Fruit fly (Drosophila melanogaster) whole organism, embryonic: Measurements from ENCODE around the gene Sfp77F.

Experiments
- ATbp ChIP-seq: fragments of 200-800 bp; sonication (Bioruptor generic); optimal IDR thresholded peaks from 2 replicates; lab custom pipeline; 2017; ENCODE audit warnings: missing biosample characterization, mild to moderate bottlenecking, missing genetic modification characterization, missing genetic modification reagents
- Asciz ChIP-seq: fragments of 200-800 bp; sonication (Bioruptor generic); optimal IDR thresholded peaks from 2 replicates; lab custom pipeline; 2017; ENCODE audit warnings: missing biosample characterization, mild to moderate bottlenecking, missing genetic modification characterization, missing genetic modification reagents
- CG10366 ChIP-seq: fragments of 200-800 bp; sonication (Bioruptor generic); IDR thresholded peaks from 2 replicates; pipeline ENCODE4 v1.3.6; 2022; ENCODE audit warnings: missing biosample characterization, missing genetic modification characterization
- CG11723 ChIP-seq: fragments of 200-800 bp; sonication (Bioruptor generic); optimal IDR thresholded peaks from 2 replicates; lab custom pipeline; 2017; ENCODE audit warnings: missing biosample characterization, mild to moderate bottlenecking, missing genetic modification characterization
- CG12391 ChIP-seq: fragments of 200-800 bp; sonication (Bioruptor generic); optimal IDR thresholded peaks from 3 replicates; lab custom pipeline; 2018; ENCODE audit warnings: missing biosample characterization, mild to moderate bottlenecking, missing genetic modification characterization, moderate library complexity
- CG14050 ChIP-seq: fragments of 200-800 bp; sonication (Bioruptor generic); IDR thresholded peaks from 3 replicates; pipeline ENCODE4 v1.3.6; 2022; ENCODE audit warnings: missing biosample characterization, missing genetic modification characterization
- CG14860 ChIP-seq: fragments of 200-800 bp; sonication (Bioruptor generic); IDR thresholded peaks from 3 replicates; pipeline ENCODE4 v1.3.6; 2022; ENCODE audit warnings: missing biosample characterization, missing genetic modification characterization; ENCODE audit not compliant: partially characterized antibody
- CG15269 ChIP-seq: fragments of 200-800 bp; sonication (Bioruptor generic); optimal IDR thresholded peaks from 2 replicates; lab custom pipeline; 2018; ENCODE audit warnings: missing biosample characterization, mild to moderate bottlenecking, missing genetic modification characterization, moderate library complexity
- CG1529 ChIP-seq: fragments of 200-800 bp; sonication (Bioruptor generic); optimal IDR thresholded peaks from 3 replicates; lab custom pipeline; 2018; ENCODE audit warnings: missing biosample characterization, missing genetic modification characterization
- CG15601 ChIP-seq: fragments of 200-800 bp; sonication (Bioruptor generic); optimal IDR thresholded peaks from 3 replicates; lab custom pipeline; 2019; ENCODE audit warnings: missing biosample characterization, mild to moderate bottlenecking, missing genetic modification characterization, moderate library complexity
- CG17359 ChIP-seq: fragments of 200-800 bp; sonication (Bioruptor generic); optimal IDR thresholded peaks from 3 replicates; lab custom pipeline; 2018; ENCODE audit warnings: missing biosample characterization, mild to moderate bottlenecking, missing genetic modification characterization, moderate library complexity
- CG17385 ChIP-seq: fragments of 200-800 bp; sonication (Bioruptor generic); optimal IDR thresholded peaks from 3 replicates; lab custom pipeline; 2018; ENCODE audit warnings: missing biosample characterization, mild to moderate bottlenecking, missing genetic modification characterization
- CG17802 ChIP-seq: fragments of 200-800 bp; sonication (Bioruptor generic); optimal IDR thresholded peaks from 2 replicates; lab custom pipeline; 2018; ENCODE audit warnings: missing biosample characterization, mild to moderate bottlenecking, missing genetic modification characterization, moderate library complexity
- CG33557 ChIP-seq: fragments of 200-800 bp; sonication (Bioruptor generic); optimal IDR thresholded peaks from 2 replicates; lab custom pipeline; 2019; ENCODE audit warnings: missing biosample characterization, mild to moderate bottlenecking, missing genetic modification characterization, moderate library complexity
- CG3407 ChIP-seq: fragments of 200-800 bp; sonication (Bioruptor generic); optimal IDR thresholded peaks from 2 replicates; lab custom pipeline; 2018; ENCODE audit warnings: missing biosample characterization, mild to moderate bottlenecking, missing genetic modification characterization
- CG4854 ChIP-seq: fragments of 200-800 bp; sonication (Bioruptor generic); optimal IDR thresholded peaks from 2 replicates; lab custom pipeline; 2016; ENCODE audit warnings: missing biosample characterization, missing genetic modification characterization, inconsistent platforms
- CG6654 ChIP-seq: fragments of 200-800 bp; sonication (Bioruptor generic); optimal IDR thresholded peaks from 2 replicates; lab custom pipeline; 2017; ENCODE audit warnings: missing biosample characterization, mild to moderate bottlenecking, missing genetic modification characterization
- CG6813 ChIP-seq: fragments of 200-800 bp; sonication (Bioruptor generic); optimal IDR thresholded peaks from 2 replicates; lab custom pipeline; 2017; ENCODE audit warnings: missing biosample characterization, missing genetic modification characterization, mild to moderate bottlenecking, moderate library complexity, missing genetic modification reagents
- CG7745 ChIP-seq: fragments of 200-800 bp; sonication (Bioruptor generic); optimal IDR thresholded peaks from 2 replicates; lab custom pipeline; 2018; ENCODE audit warnings: missing biosample characterization, mild to moderate bottlenecking, missing genetic modification characterization, moderate library complexity
- CG8359 ChIP-seq: fragments of 200-800 bp; sonication (Bioruptor generic); optimal IDR thresholded peaks from 2 replicates; lab custom pipeline; 2017; ENCODE audit warnings: missing biosample characterization, mild to moderate bottlenecking, missing genetic modification characterization, borderline replicate concordance
- CoRest ChIP-seq: fragments of 200-800 bp; sonication (Bioruptor generic); optimal IDR thresholded peaks from 3 replicates; lab custom pipeline; 2018; ENCODE audit warnings: missing biosample characterization, mild to moderate bottlenecking, missing genetic modification characterization, moderate library complexity
- Drgx ChIP-seq: fragments of 200-800 bp; sonication (Bioruptor generic); IDR thresholded peaks from 2 replicates; pipeline ENCODE4 v1.3.6; 2022; ENCODE audit warnings: missing biosample characterization, missing genetic modification characterization
- Eip74EF ChIP-seq, 2 experiments: fragments of 200-800 bp in 1 of 2; fragments of >200 bp in 1 of 2; sonication (Bioruptor generic) in 1 of 2; optimal IDR thresholded peaks; 2 replicates each; lab custom pipeline; 2017 to 2019; ENCODE audit warnings: missing biosample characterization in 2 of 2, missing genetic modification characterization in 2 of 2, mild to moderate bottlenecking in 1 of 2, moderate library complexity in 1 of 2
- Hr51 ChIP-seq, 2 experiments: fragments of 200-800 bp; sonication (Bioruptor generic); optimal IDR thresholded peaks; 2 replicates in 1 of 2; 3 replicates in 1 of 2; lab custom pipeline; 2016 to 2018; ENCODE audit warnings: missing biosample characterization in 2 of 2, missing genetic modification characterization in 2 of 2, mild to moderate bottlenecking in 1 of 2, moderate library complexity in 1 of 2
- Med ChIP-seq: fragments of 200-800 bp; sonication (Bioruptor generic); peaks from one replicate; lab custom pipeline; 2016; ENCODE audit warnings: missing biosample characterization, missing genetic modification characterization, mild to moderate bottlenecking, inconsistent platforms, moderate library complexity
- PHDP ChIP-seq: fragments of 200-800 bp; sonication (Bioruptor generic); optimal IDR thresholded peaks from 3 replicates; lab custom pipeline; 2018; ENCODE audit warnings: missing biosample characterization, mild to moderate bottlenecking, missing genetic modification characterization, moderate library complexity
- Six4 ChIP-seq: fragments of 200-800 bp; sonication (Bioruptor generic); optimal IDR thresholded peaks from 2 replicates; lab custom pipeline; 2016; ENCODE audit warnings: missing biosample characterization, missing genetic modification characterization
- Xrp1 ChIP-seq: fragments of 200-800 bp; sonication (Bioruptor generic); IDR thresholded peaks from 2 replicates; pipeline ENCODE4 v1.3.6; 2022; ENCODE audit warnings: missing biosample characterization, missing genetic modification characterization
- chinmo ChIP-seq: fragments of 200-800 bp; sonication (Bioruptor generic); IDR thresholded peaks from 4 replicates; pipeline ENCODE4 v1.3.6; 2022; ENCODE audit warnings: missing biosample characterization, missing genetic modification characterization; ENCODE audit not compliant: partially characterized antibody
- dmrt99B ChIP-seq: fragments of 200-800 bp; sonication (Bioruptor generic); optimal IDR thresholded peaks from 2 replicates; lab custom pipeline; 2018; ENCODE audit warnings: missing biosample characterization, mild to moderate bottlenecking, missing genetic modification characterization, moderate library complexity
- ewg ChIP-seq: fragments of 200-800 bp; sonication (Bioruptor generic); optimal IDR thresholded peaks from 3 replicates; lab custom pipeline; 2017; ENCODE audit warnings: mild to moderate bottlenecking, missing biosample characterization, missing genetic modification reagents, missing genetic modification characterization
- lola ChIP-seq, 3 experiments: fragments of >200 bp in 2 of 3; fragments of 200-800 bp in 1 of 3; sonication (Bioruptor generic) in 1 of 3; optimal IDR thresholded peaks; 2 replicates each; lab custom pipeline; 2017 to 2019; ENCODE audit warnings: missing biosample characterization in 3 of 3, missing genetic modification characterization in 3 of 3, mild to moderate bottlenecking in 1 of 3, moderate library complexity in 1 of 3
- nerfin-1 ChIP-seq: fragments of 200-800 bp; sonication (Bioruptor generic); optimal IDR thresholded peaks from 3 replicates; lab custom pipeline; 2019; ENCODE audit warnings: missing biosample characterization, mild to moderate bottlenecking, missing genetic modification characterization, moderate library complexity
- nerfin-2 ChIP-seq: fragments of 200-800 bp; sonication (Bioruptor generic); IDR thresholded peaks from 2 replicates; pipeline ENCODE4 v1.3.6; 2022; ENCODE audit warnings: missing biosample characterization, missing genetic modification characterization; ENCODE audit not compliant: partially characterized antibody
- onecut ChIP-seq: fragments of 200-800 bp; sonication (Bioruptor generic); IDR thresholded peaks from 2 replicates; pipeline ENCODE4 v1.3.6; 2022; ENCODE audit warnings: missing biosample characterization, missing genetic modification characterization
- pum ChIP-seq: fragments of 200-800 bp; sonication (Bioruptor generic); optimal IDR thresholded peaks from 2 replicates; lab custom pipeline; 2016; ENCODE audit warnings: missing biosample characterization, missing genetic modification characterization
- ro ChIP-seq: fragments of 200-800 bp; sonication (Bioruptor generic); IDR thresholded peaks from 2 replicates; pipeline ENCODE4 v1.3.6; 2022; ENCODE audit warnings: missing biosample characterization, missing genetic modification characterization
- row ChIP-seq: fragments of 200-800 bp; sonication (Bioruptor generic); IDR thresholded peaks from 3 replicates; pipeline ENCODE4 v1.3.6; 2022; ENCODE audit warnings: missing biosample characterization, missing genetic modification characterization
- sc ChIP-seq, 3 experiments: fragments of >200 bp in 2 of 3; fragments of 200-800 bp in 1 of 3; sonication (Bioruptor generic) in 1 of 3; optimal IDR thresholded peaks; 2 replicates in 2 of 3; 3 replicates in 1 of 3; lab custom pipeline; 2017; ENCODE audit warnings: mild to moderate bottlenecking in 1 of 3, missing biosample characterization in 1 of 3, missing genetic modification characterization in 1 of 3, missing genetic modification reagents in 1 of 3
- sens ChIP-seq: fragments of 200-800 bp; sonication (Bioruptor generic); peaks from one replicate; lab custom pipeline; 2016; ENCODE audit warnings: missing biosample characterization, missing genetic modification characterization
- seq ChIP-seq: fragments of 200-800 bp; sonication (Bioruptor generic); IDR thresholded peaks from 2 replicates; pipeline ENCODE4 v1.3.6; 2022; ENCODE audit warnings: missing biosample characterization, missing genetic modification characterization
- trem ChIP-seq: fragments of 200-800 bp; optimal IDR thresholded peaks from 3 replicates; lab custom pipeline; 2019; ENCODE audit warnings: missing biosample characterization, mild to moderate bottlenecking, missing genetic modification characterization, moderate library complexity
- unc-4 ChIP-seq: fragments of 200-800 bp; sonication (Bioruptor generic); IDR thresholded peaks from 2 replicates; pipeline ENCODE4 v1.3.6; 2022; ENCODE audit warnings: missing biosample characterization, missing genetic modification characterization; ENCODE audit not compliant: partially characterized antibody
- unpg ChIP-seq: fragments of 200-800 bp; sonication (Bioruptor generic); optimal IDR thresholded peaks from 3 replicates; lab custom pipeline; 2018; ENCODE audit warnings: missing biosample characterization, mild to moderate bottlenecking, missing genetic modification characterization, moderate library complexity
- zen ChIP-seq: fragments of 200-800 bp; sonication (Bioruptor generic); optimal IDR thresholded peaks from 3 replicates; lab custom pipeline; 2018; ENCODE audit warnings: missing biosample characterization, mild to moderate bottlenecking, missing genetic modification characterization, moderate library complexity
- zf30C ChIP-seq: fragments of 200-800 bp; sonication (Bioruptor generic); optimal IDR thresholded peaks from 3 replicates; lab custom pipeline; 2018; ENCODE audit warnings: missing biosample characterization, mild to moderate bottlenecking, missing genetic modification characterization

Sfp77F gene

dm6 chr3L:20930059-20930785 is 33.0 kb upstream of the Sfp77F start:
- TF ChIP-seq row, result 0 out of 3 replicates have a peak, but pooled peaks have one; percentile 15
- peak; percentile 72 for TF ChIP-seq CG15601
- TF ChIP-seq sens, result peak; percentile 83
- peak; percentile 9 for TF ChIP-seq Six4
- TF ChIP-seq onecut (GFP tag; lab: Robert Waterston, UW), result no peak
- peak in 1 of 2 experiments; percentile 23 for TF ChIP-seq Eip74EF (GFP tag; optimal IDR thresholded peaks at IDR 0.05; lab: Kevin White, UChicago)
- no peak for TF ChIP-seq CG14050 (GFP tag; lab: Robert Waterston, UW)
- TF ChIP-seq Drgx (GFP tag; lab: Robert Waterston, UW), result peak; percentile 72
- peak; percentile 47 for TF ChIP-seq CG8359 (GFP tag; lab: Kevin White, UChicago)
- peak; percentile 41 for TF ChIP-seq zen (tag; lab: Kevin White, UChicago)
- TF ChIP-seq ewg (GFP tag; lab: Kevin White, UChicago), result peak; percentile 36
- TF ChIP-seq CG17802 (tag; lab: Kevin White, UChicago), result no peak
- TF ChIP-seq CG12391 (tag; lab: Kevin White, UChicago), result peak; percentile 68
- no peak for TF ChIP-seq unc-4
- TF ChIP-seq CoRest, result peak; percentile 58
- TF ChIP-seq lola (GFP tag; optimal IDR thresholded peaks at IDR 0.05; lab: Kevin White, UChicago), result peak in 1 of 3 experiments; percentile 76
- no peak for TF ChIP-seq sc (optimal IDR thresholded peaks at IDR 0.05; lab: Kevin White, UChicago)
- TF ChIP-seq sc (GFP tag; optimal IDR thresholded peaks at IDR 0.05; lab: Kevin White, UChicago), result peak; percentile 31
- TF ChIP-seq seq (GFP tag; lab: Robert Waterston, UW), result no peak
- TF ChIP-seq CG15269 (tag; lab: Kevin White, UChicago), result peak; percentile 12
- TF ChIP-seq Asciz (GFP tag; lab: Kevin White, UChicago), result peak; percentile 57
- TF ChIP-seq CG7745 (tag; lab: Kevin White, UChicago), result peak; percentile 63
- no peak for TF ChIP-seq chinmo (GFP tag; lab: Robert Waterston, UW)
- no peak for TF ChIP-seq CG4854 (GFP tag; lab: Kevin White, UChicago)
- TF ChIP-seq nerfin-1, result peak; percentile 42
- peak; percentile 58 for TF ChIP-seq CG3407 (GFP tag; lab: Kevin White, UChicago)
- TF ChIP-seq Hr51 (GFP tag; optimal IDR thresholded peaks at IDR 0.05; lab: Kevin White, UChicago), result peak in 1 of 2 experiments; percentile 45
- no peak for TF ChIP-seq CG10366
- TF ChIP-seq CG14860 (GFP tag; lab: Robert Waterston, UW), result no peak
- TF ChIP-seq dmrt99B (tag; lab: Kevin White, UChicago), result peak; percentile 67
- peak; percentile 59 for TF ChIP-seq trem
- peak; percentile 15 for TF ChIP-seq CG6654 (GFP tag; lab: Kevin White, UChicago)
- peak; percentile 31 for TF ChIP-seq CG17385
- TF ChIP-seq CG11723, result peak; percentile 5
- TF ChIP-seq ro (GFP tag; lab: Robert Waterston, UW), result no peak
- TF ChIP-seq CG17359 (tag; lab: Kevin White, UChicago), result peak; percentile 52
- peak; percentile 17 for TF ChIP-seq CG1529 (GFP tag; lab: Kevin White, UChicago)
- no peak for TF ChIP-seq Med
- peak; percentile 4 for TF ChIP-seq CG33557 (GFP tag; lab: Kevin White, UChicago)
- TF ChIP-seq unpg (GFP tag; lab: Kevin White, UChicago), result peak; percentile 61
- TF ChIP-seq ATbp (GFP tag; lab: Kevin White, UChicago), result peak; percentile 61
- TF ChIP-seq PHDP (tag; lab: Kevin White, UChicago), result peak; percentile 43
- TF ChIP-seq CG6813, result no peak
- TF ChIP-seq pum (GFP tag; lab: Kevin White, UChicago), result no peak
- peak; percentile 48 for TF ChIP-seq zf30C (GFP tag; lab: Kevin White, UChicago)
- no peak for TF ChIP-seq nerfin-2 (GFP tag; lab: Robert Waterston, UW)
- TF ChIP-seq Xrp1 (GFP tag; lab: Robert Waterston, UW), result peak; percentile 39; the same call in 1 of the 2 replicates
